Worm (Caenorhabditis elegans) whole organism, L1 larva: Measurements from ENCODE around the gene B0303.16.

Experiments used
- C04F5.9 ChIP-seq: sonication (generic microtip); optimal IDR thresholded peaks from 2 replicates; lab custom pipeline; 2016; ENCODE audit warnings: missing genetic modification characterization, missing compliant biosample characterization
- C16A3.4 ChIP-seq: fragments of 150-350 bp; optimal IDR thresholded peaks from 2 replicates; lab custom pipeline; 2014; ENCODE audit warnings: missing biosample characterization, missing genetic modification characterization
- Y116A8C.19 ChIP-seq: sonication (generic microtip); optimal IDR thresholded peaks from 2 replicates; lab custom pipeline; 2016; ENCODE audit warnings: missing compliant biosample characterization, missing genetic modification characterization, borderline replicate concordance
- aha-1 ChIP-seq: fragments of 150-350 bp; optimal IDR thresholded peaks from 2 replicates; lab custom pipeline; 2014; ENCODE audit warnings: missing biosample characterization, missing genetic modification characterization
- alr-1 ChIP-seq: fragments of 200-800 bp; sonication (Bioruptor generic); optimal IDR thresholded peaks from 2 replicates; lab custom pipeline; 2018; ENCODE audit warnings: borderline replicate concordance, mild to moderate bottlenecking, missing genetic modification characterization, missing compliant biosample characterization
- aly-2 ChIP-seq: fragments of 150-350 bp; optimal IDR thresholded peaks from 2 replicates; lab custom pipeline; 2014; ENCODE audit warnings: missing biosample characterization, missing genetic modification characterization
- blmp-1 ChIP-seq: fragments of 150-350 bp; optimal IDR thresholded peaks from 2 replicates; lab custom pipeline; 2014; ENCODE audit warnings: missing biosample characterization, missing genetic modification characterization
- ceh-63 ChIP-seq: fragments of 200-800 bp; sonication (Bioruptor generic); optimal IDR thresholded peaks from 2 replicates; lab custom pipeline; 2018; ENCODE audit warnings: mild to moderate bottlenecking, missing genetic modification characterization, missing compliant biosample characterization
- ceh-8 ChIP-seq: fragments of 200-800 bp; sonication (Bioruptor generic); optimal IDR thresholded peaks from 2 replicates; lab custom pipeline; 2018; ENCODE audit warnings: mild to moderate bottlenecking, missing genetic modification characterization, moderate library complexity, missing compliant biosample characterization
- ceh-82 ChIP-seq, 3 experiments: fragments of 150-350 bp in 1 of 3; sonication (generic microtip) in 2 of 3; optimal IDR thresholded peaks; 2 replicates each; lab custom pipeline; 2014 to 2017; ENCODE audit warnings: missing biosample characterization in 3 of 3, missing genetic modification characterization in 3 of 3
- ceh-88 ChIP-seq: fragments of 200-800 bp; sonication (Bioruptor generic); IDR thresholded peaks from 2 replicates; pipeline ENCODE4 v1.3.6; 2022; ENCODE audit warnings: missing genetic modification characterization, missing compliant biosample characterization
- ceh-90 ChIP-seq: sonication (generic microtip); optimal IDR thresholded peaks from 2 replicates; lab custom pipeline; 2016; ENCODE audit warnings: missing genetic modification characterization, missing compliant biosample characterization
- ces-1 ChIP-seq: fragments of 150-350 bp; optimal IDR thresholded peaks from 2 replicates; lab custom pipeline; 2014; ENCODE audit warnings: missing biosample characterization, missing genetic modification reagents, missing genetic modification characterization
- dpl-1 ChIP-seq, 3 experiments: fragments of 150-350 bp in 2 of 3; sonication (generic microtip) in 1 of 3; optimal IDR thresholded peaks; 2 replicates each; lab custom pipeline; 2014 to 2017; ENCODE audit warnings: missing biosample characterization in 3 of 3, missing genetic modification characterization in 3 of 3, missing genetic modification reagents in 3 of 3
- dsc-1 ChIP-seq: sonication (generic microtip); optimal IDR thresholded peaks from 2 replicates; lab custom pipeline; 2016; ENCODE audit warnings: mild to moderate bottlenecking, missing genetic modification characterization, missing compliant biosample characterization
- egl-13 ChIP-seq: sonication (generic microtip); optimal IDR thresholded peaks from 2 replicates; lab custom pipeline; 2016; ENCODE audit warnings: missing genotype, missing genetic modification reagents, missing genetic modification characterization, missing compliant biosample characterization
- egl-27 ChIP-seq, 2 experiments: fragments of 150-350 bp in 1 of 2; sonication (generic microtip); optimal IDR thresholded peaks; 3 replicates each; lab custom pipeline; 2017 to 2018; ENCODE audit warnings: missing biosample characterization in 2 of 2, missing genetic modification characterization in 2 of 2, missing genetic modification reagents in 2 of 2
- elt-2 ChIP-seq: sonication (generic microtip); optimal IDR thresholded peaks from 2 replicates; lab custom pipeline; 2016; ENCODE audit warnings: missing genetic modification characterization, mild to moderate bottlenecking, inconsistent platforms, missing compliant biosample characterization, missing genetic modification reagents
- fos-1 ChIP-seq: fragments of 150-350 bp; optimal IDR thresholded peaks from 2 replicates; lab custom pipeline; 2014; ENCODE audit warnings: missing biosample characterization, missing genetic modification characterization
- grh-1 ChIP-seq: fragments of 200-800 bp; sonication (Bioruptor generic); IDR thresholded peaks from 2 replicates; pipeline ENCODE4 v1.3.6; 2022; ENCODE audit warnings: missing genetic modification reagents, missing genetic modification characterization, missing compliant biosample characterization
- hlh-17 ChIP-seq: fragments of 200-800 bp; sonication (Bioruptor generic); optimal IDR thresholded peaks from 2 replicates; lab custom pipeline; 2018; ENCODE audit warnings: missing genetic modification characterization, mild to moderate bottlenecking, missing compliant biosample characterization, moderate library complexity, borderline replicate concordance
- hlh-4 ChIP-seq: sonication (generic microtip); optimal IDR thresholded peaks from 2 replicates; lab custom pipeline; 2016; ENCODE audit warnings: mild to moderate bottlenecking, missing genetic modification characterization, missing compliant biosample characterization
- irx-1 ChIP-seq: sonication (generic microtip); optimal IDR thresholded peaks from 2 replicates; lab custom pipeline; 2016; ENCODE audit warnings: missing genetic modification characterization, missing compliant biosample characterization
- isw-1 ChIP-seq: fragments of 200-800 bp; sonication (Bioruptor generic); IDR thresholded peaks from 2 replicates; pipeline ENCODE4 v1.3.6; 2022; ENCODE audit warnings: missing genetic modification characterization, missing compliant biosample characterization
- lin-14 ChIP-seq: fragments of 200-800 bp; sonication (Bioruptor generic); optimal IDR thresholded peaks from 2 replicates; lab custom pipeline; 2018; ENCODE audit warnings: mild to moderate bottlenecking, missing genetic modification characterization, moderate library complexity, missing compliant biosample characterization
- lin-35 ChIP-seq, 2 experiments: fragments of 150-350 bp; optimal IDR thresholded peaks; 2 replicates each; lab custom pipeline; 2014; ENCODE audit warnings: missing biosample characterization in 2 of 2, missing genetic modification characterization in 2 of 2, missing genetic modification reagents in 2 of 2
- lir-3 ChIP-seq: sonication (generic microtip); optimal IDR thresholded peaks from 2 replicates; lab custom pipeline; 2016; ENCODE audit warnings: mild to moderate bottlenecking, missing genetic modification characterization, moderate library complexity, missing compliant biosample characterization; ENCODE audit not compliant: poor library complexity
- lsy-2 ChIP-seq, 2 experiments: fragments of 150-350 bp; optimal IDR thresholded peaks; 2 replicates each; lab custom pipeline; 2014; ENCODE audit warnings: missing biosample characterization in 2 of 2, missing genetic modification characterization in 2 of 2
- mab-9 ChIP-seq: fragments of 200-800 bp; sonication (Bioruptor generic); IDR thresholded peaks from 2 replicates; pipeline ENCODE4 v1.3.6; 2022; ENCODE audit warnings: missing genetic modification reagents, missing genetic modification characterization, missing compliant biosample characterization
- mef-2 ChIP-seq: fragments of 150-350 bp; optimal IDR thresholded peaks from 2 replicates; lab custom pipeline; 2014; ENCODE audit warnings: missing biosample characterization, missing genetic modification characterization
- mep-1 ChIP-seq: fragments of 150-350 bp; optimal IDR thresholded peaks from 2 replicates; lab custom pipeline; 2014; ENCODE audit warnings: missing biosample characterization, missing genetic modification characterization
- nhr-11 ChIP-seq: fragments of 150-350 bp; optimal IDR thresholded peaks from 2 replicates; lab custom pipeline; 2014; ENCODE audit warnings: missing biosample characterization, missing genetic modification characterization
- nhr-12 ChIP-seq: sonication (generic microtip); optimal IDR thresholded peaks from 2 replicates; lab custom pipeline; 2017; ENCODE audit warnings: missing biosample characterization, missing genetic modification characterization
- nhr-20 ChIP-seq: sonication (generic microtip); optimal IDR thresholded peaks from 2 replicates; lab custom pipeline; 2016; ENCODE audit warnings: mild to moderate bottlenecking, missing genetic modification characterization, missing compliant biosample characterization
- nhr-237 ChIP-seq: fragments of 150-350 bp; optimal IDR thresholded peaks from 2 replicates; lab custom pipeline; 2014; ENCODE audit warnings: missing biosample characterization, missing genetic modification characterization
- nhr-28 ChIP-seq: fragments of 150-350 bp; optimal IDR thresholded peaks from 2 replicates; lab custom pipeline; 2014; ENCODE audit warnings: missing biosample characterization, missing genetic modification characterization
- nhr-76 ChIP-seq: sonication (generic microtip); optimal IDR thresholded peaks from 2 replicates; lab custom pipeline; 2017; ENCODE audit warnings: missing biosample characterization, missing genetic modification characterization
- nhr-84 ChIP-seq: sonication (generic microtip); optimal IDR thresholded peaks from 2 replicates; lab custom pipeline; 2017; ENCODE audit warnings: missing biosample characterization, missing genetic modification characterization
- nhr-85 ChIP-seq: sonication (generic microtip); peaks from one replicate; lab custom pipeline; 2016; ENCODE audit warnings: missing genetic modification characterization, inconsistent platforms, missing compliant biosample characterization
- nhr-90 ChIP-seq: sonication (generic microtip); optimal IDR thresholded peaks from 2 replicates; lab custom pipeline; 2016; ENCODE audit warnings: mild to moderate bottlenecking, missing genetic modification characterization, missing compliant biosample characterization; ENCODE audit not compliant: poor library complexity
- pqm-1 ChIP-seq: sonication (generic microtip); optimal IDR thresholded peaks from 3 replicates; lab custom pipeline; 2017; ENCODE audit warnings: missing biosample characterization, missing genetic modification characterization
- skn-1 ChIP-seq: fragments of 150-350 bp; optimal IDR thresholded peaks from 2 replicates; lab custom pipeline; 2014; ENCODE audit warnings: missing biosample characterization, missing genetic modification characterization
- snu-23 ChIP-seq: sonication (generic microtip); optimal IDR thresholded peaks from 2 replicates; lab custom pipeline; 2016; ENCODE audit warnings: missing genetic modification characterization, missing compliant biosample characterization
- sup-37 ChIP-seq: fragments of 200-800 bp; sonication (Bioruptor generic); optimal IDR thresholded peaks from 2 replicates; lab custom pipeline; 2018; ENCODE audit warnings: mild to moderate bottlenecking, missing genetic modification characterization, missing compliant biosample characterization
- swsn-7 ChIP-seq: sonication (generic microtip); optimal IDR thresholded peaks from 2 replicates; lab custom pipeline; 2016; ENCODE audit warnings: missing genetic modification characterization, missing compliant biosample characterization
- unc-130 ChIP-seq: fragments of 150-350 bp; optimal IDR thresholded peaks from 2 replicates; lab custom pipeline; 2017; ENCODE audit warnings: missing biosample characterization, missing genetic modification characterization, inconsistent platforms
- unc-62 ChIP-seq: fragments of 150-350 bp; optimal IDR thresholded peaks from 2 replicates; lab custom pipeline; 2014; ENCODE audit warnings: missing biosample characterization, missing genetic modification reagents, missing genetic modification characterization
- vab-15 ChIP-seq: sonication (generic microtip); optimal IDR thresholded peaks from 2 replicates; lab custom pipeline; 2017; ENCODE audit warnings: missing genotype, mild to moderate bottlenecking, missing genetic modification characterization, missing compliant biosample characterization
- xbp-1 ChIP-seq: sonication (generic microtip); optimal IDR thresholded peaks from 2 replicates; lab custom pipeline; 2016; ENCODE audit warnings: missing genetic modification characterization, missing compliant biosample characterization
- zag-1 ChIP-seq: fragments of 150-350 bp; optimal IDR thresholded peaks from 2 replicates; lab custom pipeline; 2014; ENCODE audit warnings: missing biosample characterization, missing genetic modification characterization
- zip-4 ChIP-seq: fragments of 200-800 bp; sonication (Bioruptor generic); optimal IDR thresholded peaks from 2 replicates; lab custom pipeline; 2018; ENCODE audit warnings: mild to moderate bottlenecking, missing genetic modification characterization, moderate library complexity, missing compliant biosample characterization
- ztf-4 ChIP-seq: fragments of 150-350 bp; optimal IDR thresholded peaks from 2 replicates; lab custom pipeline; 2014; ENCODE audit warnings: missing biosample characterization, missing genetic modification characterization

B0303.16 gene

DNA sequence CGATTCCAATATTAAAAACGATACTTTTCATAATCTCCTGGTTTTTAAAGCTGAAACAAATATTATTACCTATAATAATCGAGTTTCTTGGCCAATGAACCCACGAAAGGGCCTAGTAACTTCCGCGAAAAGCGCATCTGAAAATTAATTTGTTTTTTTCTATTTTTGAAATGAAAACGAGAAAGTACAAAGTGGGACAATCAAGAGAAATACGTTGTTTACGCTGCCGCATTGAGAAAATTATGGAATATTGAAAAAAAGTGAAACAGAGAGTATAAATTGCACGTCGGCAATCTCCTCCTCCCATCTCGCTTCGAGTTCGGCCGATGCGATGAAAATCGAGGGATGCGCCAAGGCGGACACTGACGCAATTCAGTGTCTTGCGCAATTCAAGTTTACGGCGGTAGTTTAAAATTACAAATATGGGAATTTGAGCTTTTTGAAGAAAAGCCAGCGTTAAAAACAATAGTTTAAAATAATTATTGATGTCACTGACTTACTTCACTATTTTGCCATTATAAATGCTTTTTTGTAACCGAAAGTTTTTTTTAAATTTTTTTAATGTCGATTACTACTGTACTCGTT is 36.5 kb downstream of the B0303.16 start, which contains the start of gene pdhk-2 (continued):
- TF ChIP-seq sup-37 (GFP tag; lab: Kevin White, UChicago) (peak; percentile 91), ztf-4 (tag; lab: Kevin White, UChicago) (peak; percentile 88), snu-23 (GFP tag; lab: Kevin White, UChicago) (peak; percentile 96), nhr-12 (tag; lab: Kevin White, UChicago) (no peak), swsn-7 (peak; percentile 96), pqm-1 (tag; lab: Kevin White, UChicago) (no peak), vab-15 (tag; lab: Kevin White, UChicago) (peak; percentile 75), nhr-11 (tag; lab: Kevin White, UChicago) (peak; percentile 89), ceh-63 (GFP tag; lab: Kevin White, UChicago) (no peak), nhr-28 (no peak), aly-2 (peak; percentile 78), lin-35 (GFP tag; optimal IDR thresholded peaks at IDR 0.05; lab: Kevin White, UChicago) (peak; percentile 99 to 100), ceh-90 (tag; lab: Kevin White, UChicago) (peak; percentile 52), nhr-85 (tag; lab: Kevin White, UChicago) (peak; percentile 98), mep-1 (tag; lab: Kevin White, UChicago) (peak; percentile 98), skn-1 (tag; lab: Kevin White, UChicago) (peak; percentile 71), egl-13 (tag; lab: Kevin White, UChicago) (peak; percentile 93), lir-3 (peak; percentile 82), elt-2 (tag; lab: Kevin White, UChicago) (peak; percentile 85), ceh-88 (GFP tag; lab: Robert Waterston, UW) (peak; percentile 78), grh-1 (peak; percentile 98), C04F5.9 (tag; lab: Kevin White, UChicago) (peak; percentile 94), dsc-1 (tag; lab: Kevin White, UChicago) (peak; percentile 96), isw-1 (GFP tag; lab: Robert Waterston, UW) (peak; percentile 92), nhr-90 (tag; lab: Kevin White, UChicago) (peak; percentile 97), unc-62 (GFP tag; lab: Kevin White, UChicago) (no peak), xbp-1 (tag; lab: Kevin White, UChicago) (peak; percentile 93), mab-9 (GFP tag; lab: Robert Waterston, UW) (peak; percentile 68), alr-1 (tag; lab: Kevin White, UChicago) (no peak), C16A3.4 (tag; lab: Kevin White, UChicago) (peak; percentile 97), lin-14 (GFP tag; lab: Kevin White, UChicago) (peak; percentile 95), nhr-20 (tag; lab: Kevin White, UChicago) (peak; percentile 96), irx-1 (peak; percentile 92), zag-1 (tag; lab: Kevin White, UChicago) (peak; percentile 82), ces-1 (GFP tag; lab: Kevin White, UChicago) (no peak), hlh-17 (GFP tag; lab: Kevin White, UChicago) (no peak), ceh-82 (tag; optimal IDR thresholded peaks at IDR 0.05; lab: Kevin White, UChicago) (peak; percentile 93 to 97 (median 94)), hlh-4 (tag; lab: Kevin White, UChicago) (no peak), Y116A8C.19 (no peak), nhr-237 (tag; lab: Kevin White, UChicago) (peak; percentile 45), mef-2 (tag; lab: Kevin White, UChicago) (peak; percentile 69), blmp-1 (tag; lab: Kevin White, UChicago) (peak; percentile 80), lsy-2 (tag; optimal IDR thresholded peaks at IDR 0.05; lab: Kevin White, UChicago) (peak; percentile 95), ceh-8 (peak; percentile 89), dpl-1 (GFP tag; optimal IDR thresholded peaks at IDR 0.05; lab: Kevin White, UChicago) (peak; percentile 99 to 100 (median 99)), zip-4 (GFP tag; lab: Kevin White, UChicago) (peak; percentile 89), unc-130 (tag; lab: Kevin White, UChicago) (peak; percentile 80), nhr-84 (no peak), aha-1 (tag; lab: Kevin White, UChicago) (peak; percentile 63), egl-27 (tag; optimal IDR thresholded peaks at IDR 0.05; lab: Kevin White, UChicago) (no peak), nhr-76 (tag; lab: Kevin White, UChicago) (no peak), fos-1 (tag; lab: Kevin White, UChicago) (peak; percentile 86)
